Fruit fly (Drosophila melanogaster): ENCODE results near the gene tbrd-1.

Gene tbrd-1

DNA sequence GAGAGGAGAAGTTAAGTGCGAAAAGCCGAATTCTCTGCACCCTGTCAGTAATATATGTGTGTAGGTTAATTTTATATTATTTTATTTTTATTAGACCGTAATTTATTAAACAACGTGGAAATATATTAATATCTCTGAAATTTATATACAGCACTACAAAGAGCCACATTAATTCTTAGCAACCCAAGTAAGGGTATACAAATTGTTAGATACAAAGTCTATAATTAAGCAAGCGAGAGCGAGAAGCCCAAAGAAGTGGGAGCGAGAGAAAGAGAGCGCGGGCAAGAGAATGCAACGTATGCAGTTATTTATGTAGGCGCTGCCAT lies 6.3 kb downstream of the tbrd-1 start (continued):
- TF ChIP-seq CG7368 (GFP tag; optimal IDR thresholded peaks at IDR 0.05): peak; percentile 87
- peak; percentile 95 for TF ChIP-seq acj6 (GFP tag; optimal IDR thresholded peaks at IDR 0.05)
- TF ChIP-seq CG8119 (GFP tag; IDR thresholded peaks at IDR 0.05): peak; percentile 98
- peak; percentile 86 for TF ChIP-seq CG1621 (tag; optimal IDR thresholded peaks at IDR 0.05)
- TF ChIP-seq achi (GFP tag; optimal IDR thresholded peaks at IDR 0.05): peak; percentile 94
- TF ChIP-seq CG4318 (GFP tag; optimal IDR thresholded peaks at IDR 0.05): peak; percentile 92
- peak; percentile 93 for TF ChIP-seq CG3919 (GFP tag; optimal IDR thresholded peaks at IDR 0.05)
- TF ChIP-seq Blimp-1 (GFP tag; optimal IDR thresholded peaks at IDR 0.05): peak; percentile 81
- peak; percentile 98 for TF ChIP-seq eg (GFP tag; IDR thresholded peaks at IDR 0.05)
- peak; percentile 86 for TF ChIP-seq Sox102F (GFP tag; optimal IDR thresholded peaks at IDR 0.05)
- peak; percentile 90 for TF ChIP-seq topi (GFP tag; optimal IDR thresholded peaks at IDR 0.05)

- TF ChIP-seq CG9139 (GFP tag; optimal IDR thresholded peaks at IDR 0.05) (peak; percentile 92), fd59A (GFP tag; optimal IDR thresholded peaks at IDR 0.05) (peak; percentile 92), ss (GFP tag; optimal IDR thresholded peaks at IDR 0.05) (peak; percentile 95 to 96), Smox (GFP tag; optimal IDR thresholded peaks at IDR 0.05) (peak; percentile 97), vri (GFP tag; optimal IDR thresholded peaks at IDR 0.05) (peak; percentile 95), CG8319 (GFP tag; optimal IDR thresholded peaks at IDR 0.05) (peak; percentile 87), spab (GFP tag; optimal IDR thresholded peaks at IDR 0.05) (peak; percentile 95), lz (GFP tag; optimal IDR thresholded peaks at IDR 0.05) (peak; percentile 97), CG15336 (GFP tag; IDR thresholded peaks at IDR 0.05) (peak; percentile 96), Sox14 (GFP tag; optimal IDR thresholded peaks at IDR 0.05) (peak; percentile 96), CG10631 (GFP tag; optimal IDR thresholded peaks at IDR 0.05) (peak; percentile 94), OdsH (GFP tag; optimal IDR thresholded peaks at IDR 0.05) (peak; percentile 95), CG11762 (GFP tag; optimal IDR thresholded peaks at IDR 0.05; ENCODE audit: insufficient read depth) (peak; percentile 92), Ets96B (tag; optimal IDR thresholded peaks at IDR 0.05) (peak; percentile 96), eg (GFP tag; IDR thresholded peaks at IDR 0.05) (peak; percentile 90), CG31627 (GFP tag; optimal IDR thresholded peaks at IDR 0.05) (peak; percentile 97), CG32006 (GFP tag; optimal IDR thresholded peaks at IDR 0.05) (peak; percentile 91), Sox15 (GFP tag; optimal IDR thresholded peaks at IDR 0.05) (peak; percentile 91), fkh (GFP tag; optimal IDR thresholded peaks at IDR 0.05) (peak; percentile 24), CG6163 (GFP tag; IDR thresholded peaks at IDR 0.05) (peak; percentile 92), CG4318 (GFP tag; optimal IDR thresholded peaks at IDR 0.05) (peak; percentile 79), topi (GFP tag; optimal IDR thresholded peaks at IDR 0.05) (peak; percentile 98), CG6276 (GFP tag; optimal IDR thresholded peaks at IDR 0.05) (peak; percentile 83), achi (GFP tag; optimal IDR thresholded peaks at IDR 0.05) (peak; percentile 95), CG3919 (GFP tag; optimal IDR thresholded peaks at IDR 0.05) (peak; percentile 95), fd85E (GFP tag; optimal IDR thresholded peaks at IDR 0.05) (peak; percentile 72), CG11294 (GFP tag; IDR thresholded peaks at IDR 0.05) (peak; percentile 70; the same call in 1 of the 2 replicates), dac (GFP tag; optimal IDR thresholded peaks at IDR 0.05) (peak; percentile 69), CG8119 (GFP tag; IDR thresholded peaks at IDR 0.05) (peak; percentile 94), net (GFP tag; optimal IDR thresholded peaks at IDR 0.05) (peak; percentile 93), CG16779 (tag; optimal IDR thresholded peaks at IDR 0.05) (peak; percentile 88), Met (GFP tag; optimal IDR thresholded peaks at IDR 0.05) (peak; percentile 97), CG10669 (GFP tag; optimal IDR thresholded peaks at IDR 0.05) (peak; percentile 95), salr (GFP tag; optimal IDR thresholded peaks at IDR 0.05) (peak; percentile 79 to 91), Eip93F (GFP tag; optimal IDR thresholded peaks at IDR 0.05) (peak; percentile 95), Eip75B (GFP tag; optimal IDR thresholded peaks at IDR 0.05) (peak; percentile 98), Sox102F (GFP tag; optimal IDR thresholded peaks at IDR 0.05) (peak; percentile 97), pdm3 (GFP tag; optimal IDR thresholded peaks at IDR 0.05) (peak; percentile 93), Hr39 (GFP tag; optimal IDR thresholded peaks at IDR 0.05) (peak; percentile 96), dsx (GFP tag; optimal IDR thresholded peaks at IDR 0.05; ENCODE audit: poor library complexity, severe bottlenecking) (peak; percentile 94), Ets21C (GFP tag; optimal IDR thresholded peaks at IDR 0.05) (peak; percentile 94), cyc (GFP tag; optimal IDR thresholded peaks at IDR 0.05) (peak; percentile 94), CG7368 (GFP tag; optimal IDR thresholded peaks at IDR 0.05) (peak; percentile 90)
These were observed 6.9 kb downstream of the tbrd-1 start for dm6 chr3R:23886270-23887095.

Measured in whole organism, prepupa.